Worm (Caenorhabditis elegans) whole organism, late embryonic: ENCODE measurements around the gene nhr-275.

Experiments used
- F13H6.1 ChIP-seq: sonication (generic microtip); optimal IDR thresholded peaks from 2 replicates; lab custom pipeline; 2016; ENCODE audit warnings: missing genetic modification characterization, missing compliant biosample characterization
- K09A11.1 ChIP-seq: sonication (generic microtip); optimal IDR thresholded peaks from 2 replicates; lab custom pipeline; 2017; ENCODE audit warnings: antibody characterized with exemption, mild to moderate bottlenecking, missing genetic modification characterization, missing compliant biosample characterization; ENCODE audit not compliant: insufficient read depth
- ceh-22 ChIP-seq: sonication (generic microtip); optimal IDR thresholded peaks from 2 replicates; lab custom pipeline; 2017; ENCODE audit warnings: missing biosample characterization, missing genetic modification characterization
- eyg-1 ChIP-seq: sonication (generic microtip); optimal IDR thresholded peaks from 2 replicates; lab custom pipeline; 2016; ENCODE audit warnings: missing genotype, missing genetic modification characterization, missing compliant biosample characterization
- fkh-10 ChIP-seq: fragments of 150-350 bp; optimal IDR thresholded peaks from 2 replicates; lab custom pipeline; 2014; ENCODE audit warnings: missing biosample characterization, missing genetic modification reagents, missing genetic modification characterization
- hlh-15 ChIP-seq: sonication (generic microtip); optimal IDR thresholded peaks from 2 replicates; lab custom pipeline; 2016; ENCODE audit warnings: missing genetic modification characterization, missing compliant biosample characterization
- nfya-1 ChIP-seq: sonication (generic microtip); optimal IDR thresholded peaks from 2 replicates; lab custom pipeline; 2017; ENCODE audit warnings: missing genetic modification characterization, mild to moderate bottlenecking, missing compliant biosample characterization, antibody characterized with exemption, moderate library complexity
- pag-3 ChIP-seq: sonication (generic microtip); optimal IDR thresholded peaks from 2 replicates; lab custom pipeline; 2016; ENCODE audit warnings: missing compliant biosample characterization, missing genetic modification characterization, borderline replicate concordance

DNA sequence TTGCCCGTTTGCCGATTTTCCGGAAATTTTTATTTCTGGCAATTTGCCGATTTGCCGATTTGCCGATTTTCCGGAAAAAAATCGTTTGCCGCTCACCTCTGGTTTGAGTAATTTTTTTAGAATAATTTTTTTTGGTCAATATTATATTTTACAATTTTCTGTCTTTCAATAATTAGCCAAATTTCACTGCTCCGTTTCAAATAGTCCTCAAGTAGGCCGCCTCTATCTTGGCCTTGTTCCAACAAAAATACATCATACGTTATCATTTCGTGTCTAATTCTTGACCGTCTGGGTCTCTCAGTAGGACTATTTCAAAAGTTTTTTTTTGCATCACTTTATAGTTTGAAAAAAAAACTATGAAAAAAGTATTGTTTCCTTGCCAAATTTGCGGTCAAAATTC lies 25.4 kb upstream of the nhr-275 start, which contains the start of gene nhr-115:
- no peak for TF ChIP-seq K09A11.1 (tag; lab: Kevin White, UChicago)
- no peak for TF ChIP-seq hlh-15 (tag; lab: Kevin White, UChicago)
- TF ChIP-seq F13H6.1 (tag; lab: Kevin White, UChicago): no peak
- no peak for TF ChIP-seq pag-3 (tag; lab: Kevin White, UChicago)
- TF ChIP-seq nfya-1 (tag; lab: Kevin White, UChicago): no peak
- TF ChIP-seq fkh-10 (GFP tag; lab: Kevin White, UChicago): no peak
- no peak for TF ChIP-seq eyg-1
- no peak for TF ChIP-seq ceh-22
